Worm (Caenorhabditis elegans): Measurements from ENCODE around the gene ced-5.

ced-5 gene

ce11 chrIV:10505016-10505415 lies 21.1 kb downstream of the ced-5 start:
- peak; percentile 19 for TF ChIP-seq aha-1 (tag)
- peak; percentile 19; the same call in 1 of the 2 replicates for TF ChIP-seq ctbp-1 (GFP tag; IDR thresholded peaks at IDR 0.05)
- no peak for TF ChIP-seq F26F4.8 (GFP tag; conservative IDR thresholded peaks at IDR 0.05)
- no peak for TF ChIP-seq arid-1 (GFP tag; conservative IDR thresholded peaks at IDR 0.05)
- peak; percentile 23 for TF ChIP-seq mep-1 (tag; optimal IDR thresholded peaks at IDR 0.05)
- TF ChIP-seq ceh-62 (tag; optimal IDR thresholded peaks at IDR 0.05): no peak
- no peak for TF ChIP-seq ceh-32 (tag; optimal IDR thresholded peaks at IDR 0.05; ENCODE audit: poor library complexity)
- TF ChIP-seq unc-130 (GFP tag; optimal IDR thresholded peaks at IDR 0.05): no peak
- TF ChIP-seq lsy-2 (tag; optimal IDR thresholded peaks at IDR 0.05): peak in 1 of 2 experiments; percentile 29
- TF ChIP-seq unc-62 (GFP tag; optimal IDR thresholded peaks at IDR 0.05 in 1 of 2): peak in 1 of 2 experiments; percentile 54
- no peak for TF ChIP-seq unc-62 (tag; optimal IDR thresholded peaks at IDR 0.05)
- no peak for TF ChIP-seq cey-2 (tag; optimal IDR thresholded peaks at IDR 0.05; ENCODE audit: borderline replicate concordance, insufficient read depth)
- TF ChIP-seq nhr-76 (tag; optimal IDR thresholded peaks at IDR 0.05): no peak
- TF ChIP-seq nhr-237 (tag; optimal IDR thresholded peaks at IDR 0.05): no peak
- no peak for TF ChIP-seq lim-7 (GFP tag; IDR thresholded peaks at IDR 0.05)

- TF ChIP-seq dmd-6 (GFP tag; IDR thresholded peaks at IDR 0.05) (peak; percentile 21), gei-8 (GFP tag; optimal IDR thresholded peaks at IDR 0.05) (no peak), aly-2 (tag; optimal IDR thresholded peaks at IDR 0.05) (no peak), F10B5.3 (tag; optimal IDR thresholded peaks at IDR 0.05) (no peak), unc-130 (GFP tag; optimal IDR thresholded peaks at IDR 0.05) (no peak), mxl-3 (GFP tag; optimal IDR thresholded peaks at IDR 0.05) (no peak), set-16 (GFP tag; IDR thresholded peaks at IDR 0.05) (no peak), ZK337.2 (GFP tag; IDR thresholded peaks at IDR 0.05) (no peak), sdz-12 (GFP tag; optimal IDR thresholded peaks at IDR 0.05) (no peak), pqm-1 (tag; optimal IDR thresholded peaks at IDR 0.05) (peak; percentile 8), dpl-1 (GFP tag; optimal IDR thresholded peaks at IDR 0.05) (no peak), hlh-11 (tag; optimal IDR thresholded peaks at IDR 0.05) (peak; percentile 48), lin-13 (GFP tag; optimal IDR thresholded peaks at IDR 0.05) (no peak), D1046.2 (GFP tag; IDR thresholded peaks at IDR 0.05) (no peak), aha-1 (tag) (peak; percentile 87), nhr-48 (tag; optimal IDR thresholded peaks at IDR 0.05) (no peak), nhr-111 (GFP tag; optimal IDR thresholded peaks at IDR 0.05) (no peak), egl-43 (GFP tag; IDR thresholded peaks at IDR 0.05) (0 out of 2 replicates have a peak, but pooled peaks have one; percentile 40), egl-27 (tag; optimal IDR thresholded peaks at IDR 0.05) (no peak), arid-1 (GFP tag; conservative IDR thresholded peaks at IDR 0.05) (no peak), fkh-10 (GFP tag; optimal IDR thresholded peaks at IDR 0.05) (no peak), nhr-28 (tag; optimal IDR thresholded peaks at IDR 0.05) (peak; percentile 31), mdt-29 (GFP tag; IDR thresholded peaks at IDR 0.05) (no peak), lin-15B (tag; optimal IDR thresholded peaks at IDR 0.05) (no peak), snpc-4 (tag; optimal IDR thresholded peaks at IDR 0.05) (no peak)
Measured at ce11 chrIV:10506016-10506415, 22.1 kb downstream of the ced-5 start.

- TF ChIP-seq dmd-6 (GFP tag; IDR thresholded peaks at IDR 0.05) (peak; percentile 10; the same call in 1 of the 2 replicates), F44E2.7 (GFP tag; IDR thresholded peaks at IDR 0.05) (no peak), jun-1 (tag; optimal IDR thresholded peaks at IDR 0.05) (no peak), hlh-30 (tag; optimal IDR thresholded peaks at IDR 0.05; ENCODE audit: insufficient read depth) (peak; percentile 7), mep-1 (tag; optimal IDR thresholded peaks at IDR 0.05) (peak; percentile 13), Y48G9A.11 (GFP tag; IDR thresholded peaks at IDR 0.05) (no peak), aha-1 (tag) (peak; percentile 74), ztf-11 (tag; optimal IDR thresholded peaks at IDR 0.05) (no peak), lin-15B (tag; optimal IDR thresholded peaks at IDR 0.05) (no peak), D1046.2 (GFP tag; IDR thresholded peaks at IDR 0.05) (no peak), lin-29 (GFP tag; IDR thresholded peaks at IDR 0.05) (no peak), lsy-2 (tag; optimal IDR thresholded peaks at IDR 0.05) (peak in 1 of 2 experiments; percentile 44), F26F4.8 (GFP tag; conservative IDR thresholded peaks at IDR 0.05) (no peak), nhr-6 (tag; optimal IDR thresholded peaks at IDR 0.05) (no peak), madf-5 (GFP tag; IDR thresholded peaks at IDR 0.05) (no peak), ctbp-1 (GFP tag; IDR thresholded peaks at IDR 0.05) (peak; percentile 57), F49E8.2 (tag; optimal IDR thresholded peaks at IDR 0.05; ENCODE audit: borderline replicate concordance) (no peak), fkh-10 (GFP tag; optimal IDR thresholded peaks at IDR 0.05) (peak; percentile 83), ces-1 (GFP tag; optimal IDR thresholded peaks at IDR 0.05) (peak; percentile 65), F37D6.2 (tag; optimal IDR thresholded peaks at IDR 0.05) (peak; percentile 11)
Measured at ce11 chrIV:10507586-10507985, 23.7 kb downstream of the ced-5 start.

Measured in whole organism, L4 larva.